Worm (Caenorhabditis elegans) whole organism, L1 larva: Measurements from ENCODE around the gene srd-1.
A peak's percentile ranks its signal among the peaks of the same experiment; 100 is the strongest.

Experiments
- C16A3.4 ChIP-seq: fragments of 150-350 bp; optimal IDR thresholded peaks from 2 replicates; lab custom pipeline; 2014; ENCODE audit warnings: missing biosample characterization, missing genetic modification characterization
- F16B12.6 ChIP-seq: fragments of 150-350 bp; optimal IDR thresholded peaks from 2 replicates; lab custom pipeline; 2014; ENCODE audit warnings: missing biosample characterization, missing genetic modification characterization
- aly-2 ChIP-seq: fragments of 150-350 bp; optimal IDR thresholded peaks from 2 replicates; lab custom pipeline; 2014; ENCODE audit warnings: missing biosample characterization, missing genetic modification characterization
- ama-1 ChIP-seq: fragments of 150-350 bp; optimal IDR thresholded peaks from 2 replicates; lab custom pipeline; 2014
- blmp-1 ChIP-seq: fragments of 150-350 bp; optimal IDR thresholded peaks from 2 replicates; lab custom pipeline; 2014; ENCODE audit warnings: missing biosample characterization, missing genetic modification characterization
- ceh-82 ChIP-seq, 3 experiments: fragments of 150-350 bp in 1 of 3; sonication (generic microtip) in 2 of 3; optimal IDR thresholded peaks; 2 replicates each; lab custom pipeline; 2014 to 2017; ENCODE audit warnings: missing biosample characterization in 3 of 3, missing genetic modification characterization in 3 of 3
- dpl-1 ChIP-seq, 3 experiments: fragments of 150-350 bp in 2 of 3; sonication (generic microtip) in 1 of 3; optimal IDR thresholded peaks; 2 replicates each; lab custom pipeline; 2014 to 2017; ENCODE audit warnings: missing biosample characterization in 3 of 3, missing genetic modification characterization in 3 of 3, missing genetic modification reagents in 3 of 3
- dsc-1 ChIP-seq: sonication (generic microtip); optimal IDR thresholded peaks from 2 replicates; lab custom pipeline; 2016; ENCODE audit warnings: mild to moderate bottlenecking, missing genetic modification characterization, missing compliant biosample characterization
- efl-1 ChIP-seq, 4 experiments: fragments of 150-350 bp; optimal IDR thresholded peaks in 3 of 4; peaks in 1 of 4; 1 replicate in 1 of 4; 2 replicates in 3 of 4; lab custom pipeline; 2014; ENCODE audit warnings: missing biosample characterization in 2 of 4, missing genetic modification characterization in 2 of 4, missing genetic modification reagents in 2 of 4
- egl-13 ChIP-seq: sonication (generic microtip); optimal IDR thresholded peaks from 2 replicates; lab custom pipeline; 2016; ENCODE audit warnings: missing genotype, missing genetic modification reagents, missing genetic modification characterization, missing compliant biosample characterization
- elt-2 ChIP-seq: sonication (generic microtip); optimal IDR thresholded peaks from 2 replicates; lab custom pipeline; 2016; ENCODE audit warnings: missing genetic modification characterization, mild to moderate bottlenecking, inconsistent platforms, missing compliant biosample characterization, missing genetic modification reagents
- elt-3 ChIP-seq, 6 experiments: fragments of 150-350 bp in 1 of 6; sonication (generic microtip); optimal IDR thresholded peaks; 2 replicates each; lab custom pipeline; 2017 to 2018; ENCODE audit warnings: missing biosample characterization in 6 of 6, missing genetic modification characterization in 6 of 6, inconsistent platforms in 1 of 6
- fkh-8 ChIP-seq: sonication (generic microtip); optimal IDR thresholded peaks from 2 replicates; lab custom pipeline; 2016; ENCODE audit warnings: mild to moderate bottlenecking, missing genetic modification characterization, missing compliant biosample characterization
- fos-1 ChIP-seq: fragments of 150-350 bp; optimal IDR thresholded peaks from 2 replicates; lab custom pipeline; 2014; ENCODE audit warnings: missing biosample characterization, missing genetic modification characterization
- jun-1 ChIP-seq: fragments of 150-350 bp; optimal IDR thresholded peaks from 2 replicates; lab custom pipeline; 2014; ENCODE audit warnings: missing biosample characterization, missing genetic modification reagents, missing genetic modification characterization
- lin-13 ChIP-seq: fragments of 150-350 bp; optimal IDR thresholded peaks from 2 replicates; lab custom pipeline; 2014; ENCODE audit warnings: missing biosample characterization, missing genetic modification reagents, missing genetic modification characterization
- lin-14 ChIP-seq: fragments of 200-800 bp; sonication (Bioruptor generic); optimal IDR thresholded peaks from 2 replicates; lab custom pipeline; 2018; ENCODE audit warnings: mild to moderate bottlenecking, missing genetic modification characterization, moderate library complexity, missing compliant biosample characterization
- lin-15B ChIP-seq: fragments of 150-350 bp; sonication (generic microtip); optimal IDR thresholded peaks from 3 replicates; lab custom pipeline; 2014; ENCODE audit warnings: missing biosample characterization, missing genetic modification characterization
- lin-35 ChIP-seq, 2 experiments: fragments of 150-350 bp; optimal IDR thresholded peaks; 2 replicates each; lab custom pipeline; 2014; ENCODE audit warnings: missing biosample characterization in 2 of 2, missing genetic modification characterization in 2 of 2, missing genetic modification reagents in 2 of 2
- lsy-2 ChIP-seq, 2 experiments: fragments of 150-350 bp; optimal IDR thresholded peaks; 2 replicates each; lab custom pipeline; 2014; ENCODE audit warnings: missing biosample characterization in 2 of 2, missing genetic modification characterization in 2 of 2
- mab-9 ChIP-seq: fragments of 200-800 bp; sonication (Bioruptor generic); IDR thresholded peaks from 2 replicates; pipeline ENCODE4 v1.3.6; 2022; ENCODE audit warnings: missing genetic modification reagents, missing genetic modification characterization, missing compliant biosample characterization
- mdl-1 ChIP-seq, 2 experiments: fragments of 150-350 bp; optimal IDR thresholded peaks; 2 replicates each; lab custom pipeline; 2014 to 2017; ENCODE audit warnings: missing biosample characterization in 2 of 2, missing genetic modification characterization in 2 of 2, inconsistent platforms in 1 of 2
- mep-1 ChIP-seq: fragments of 150-350 bp; optimal IDR thresholded peaks from 2 replicates; lab custom pipeline; 2014; ENCODE audit warnings: missing biosample characterization, missing genetic modification characterization
- nhr-12 ChIP-seq: sonication (generic microtip); optimal IDR thresholded peaks from 2 replicates; lab custom pipeline; 2017; ENCODE audit warnings: missing biosample characterization, missing genetic modification characterization
- nhr-19 ChIP-seq: fragments of 200-800 bp; sonication (Bioruptor generic); conservative IDR thresholded peaks from 2 replicates; pipeline ENCODE4 v1.3.6; 2022; ENCODE audit warnings: missing genetic modification characterization, missing compliant biosample characterization
- nhr-20 ChIP-seq: sonication (generic microtip); optimal IDR thresholded peaks from 2 replicates; lab custom pipeline; 2016; ENCODE audit warnings: mild to moderate bottlenecking, missing genetic modification characterization, missing compliant biosample characterization
- nhr-47 ChIP-seq: sonication (generic microtip); optimal IDR thresholded peaks from 2 replicates; lab custom pipeline; 2016; ENCODE audit warnings: mild to moderate bottlenecking, missing genetic modification characterization, moderate library complexity, missing compliant biosample characterization
- nhr-71 ChIP-seq: sonication (generic microtip); optimal IDR thresholded peaks from 2 replicates; lab custom pipeline; 2016; ENCODE audit warnings: mild to moderate bottlenecking, missing genetic modification characterization, moderate library complexity, missing compliant biosample characterization
- nhr-77 ChIP-seq: fragments of 150-350 bp; optimal IDR thresholded peaks from 2 replicates; lab custom pipeline; 2014; ENCODE audit warnings: missing biosample characterization, missing genetic modification characterization
- nhr-85 ChIP-seq: sonication (generic microtip); peaks from one replicate; lab custom pipeline; 2016; ENCODE audit warnings: missing genetic modification characterization, inconsistent platforms, missing compliant biosample characterization
- nhr-90 ChIP-seq: sonication (generic microtip); optimal IDR thresholded peaks from 2 replicates; lab custom pipeline; 2016; ENCODE audit warnings: mild to moderate bottlenecking, missing genetic modification characterization, missing compliant biosample characterization; ENCODE audit not compliant: poor library complexity
- rnt-1 ChIP-seq: sonication (generic microtip); optimal IDR thresholded peaks from 2 replicates; lab custom pipeline; 2016; ENCODE audit warnings: mild to moderate bottlenecking, missing genetic modification characterization, moderate library complexity, missing compliant biosample characterization
- skn-1 ChIP-seq: fragments of 150-350 bp; optimal IDR thresholded peaks from 2 replicates; lab custom pipeline; 2014; ENCODE audit warnings: missing biosample characterization, missing genetic modification characterization
- snu-23 ChIP-seq: sonication (generic microtip); optimal IDR thresholded peaks from 2 replicates; lab custom pipeline; 2016; ENCODE audit warnings: missing genetic modification characterization, missing compliant biosample characterization
- sox-4 ChIP-seq: sonication (generic microtip); optimal IDR thresholded peaks from 2 replicates; lab custom pipeline; 2016; ENCODE audit warnings: missing genetic modification characterization, missing compliant biosample characterization
- sptf-1 ChIP-seq: fragments of 150-350 bp; optimal IDR thresholded peaks from 2 replicates; lab custom pipeline; 2014; ENCODE audit warnings: missing biosample characterization, missing genetic modification characterization
- sup-37 ChIP-seq: fragments of 200-800 bp; sonication (Bioruptor generic); optimal IDR thresholded peaks from 2 replicates; lab custom pipeline; 2018; ENCODE audit warnings: mild to moderate bottlenecking, missing genetic modification characterization, missing compliant biosample characterization
- swsn-7 ChIP-seq: sonication (generic microtip); optimal IDR thresholded peaks from 2 replicates; lab custom pipeline; 2016; ENCODE audit warnings: missing genetic modification characterization, missing compliant biosample characterization
- unc-130 ChIP-seq: fragments of 150-350 bp; optimal IDR thresholded peaks from 2 replicates; lab custom pipeline; 2017; ENCODE audit warnings: missing biosample characterization, missing genetic modification characterization, inconsistent platforms
- unc-86 ChIP-seq: sonication (generic microtip); optimal IDR thresholded peaks from 2 replicates; lab custom pipeline; 2016; ENCODE audit warnings: missing genetic modification characterization, missing compliant biosample characterization
- xbp-1 ChIP-seq: sonication (generic microtip); optimal IDR thresholded peaks from 2 replicates; lab custom pipeline; 2016; ENCODE audit warnings: missing genetic modification characterization, missing compliant biosample characterization
- zip-4 ChIP-seq: fragments of 200-800 bp; sonication (Bioruptor generic); optimal IDR thresholded peaks from 2 replicates; lab custom pipeline; 2018; ENCODE audit warnings: mild to moderate bottlenecking, missing genetic modification characterization, moderate library complexity, missing compliant biosample characterization
- ztf-11 ChIP-seq, 2 experiments: sonication (generic microtip); optimal IDR thresholded peaks; 2 replicates each; lab custom pipeline; 2016 to 2017; ENCODE audit warnings: missing genetic modification characterization in 2 of 2, missing biosample characterization in 1 of 2, missing compliant biosample characterization in 1 of 2
- ztf-4 ChIP-seq: fragments of 150-350 bp; optimal IDR thresholded peaks from 2 replicates; lab custom pipeline; 2014; ENCODE audit warnings: missing biosample characterization, missing genetic modification characterization

The srd-1 gene

ce11 chrII:10174338-10174737 lies 8.2 kb downstream of the srd-1 start, which contains the start of gene F33H1.4:
F33H1.4 (plus strand) TSS chrII:10174648.
- TF ChIP-seq efl-1 (optimal IDR thresholded peaks at IDR 0.05; lab: Kevin White, UChicago) (peak; percentile 68 to 84), efl-1 (GFP tag; optimal IDR thresholded peaks at IDR 0.05 in 1 of 2; lab: Kevin White, UChicago) (peak; percentile 50 to 95), sox-4 (tag; lab: Kevin White, UChicago) (no peak), swsn-7 (tag; lab: Kevin White, UChicago) (peak; percentile 35), unc-86 (tag; lab: Kevin White, UChicago) (peak; percentile 7), nhr-19 (GFP tag; lab: Robert Waterston, UW) (peak; percentile 17), mdl-1 (tag; optimal IDR thresholded peaks at IDR 0.05; lab: Kevin White, UChicago) (peak in 1 of 2 experiments; percentile 19), F16B12.6 (tag; lab: Kevin White, UChicago) (peak; percentile 23), blmp-1 (tag; lab: Kevin White, UChicago) (peak; percentile 91), nhr-20 (tag; lab: Kevin White, UChicago) (peak; percentile 48), nhr-12 (tag; lab: Kevin White, UChicago) (no peak), zip-4 (GFP tag; lab: Kevin White, UChicago) (peak; percentile 30), lin-13 (peak; percentile 98), snu-23 (GFP tag; lab: Kevin White, UChicago) (peak; percentile 65), ztf-11 (tag; optimal IDR thresholded peaks at IDR 0.05; lab: Kevin White, UChicago) (no peak), egl-13 (tag; lab: Kevin White, UChicago) (no peak), ama-1 (lab: Kevin White, UChicago) (no peak), sup-37 (no peak), elt-3 (tag; optimal IDR thresholded peaks at IDR 0.05; lab: Kevin White, UChicago) (peak in 1 of 6 experiments; percentile 22), skn-1 (tag; lab: Kevin White, UChicago) (peak; percentile 3), ceh-82 (tag; optimal IDR thresholded peaks at IDR 0.05; lab: Kevin White, UChicago) (peak in 2 of 3 experiments; percentile 20 to 57), aly-2 (peak; percentile 6), lin-15B (tag; lab: Kevin White, UChicago) (peak; percentile 87), dsc-1 (tag; lab: Kevin White, UChicago) (no peak), jun-1 (tag; lab: Kevin White, UChicago) (peak; percentile 8), nhr-77 (peak; percentile 23), xbp-1 (tag; lab: Kevin White, UChicago) (peak; percentile 16), nhr-47 (tag; lab: Kevin White, UChicago) (peak; percentile 61), nhr-90 (peak; percentile 28), dpl-1 (GFP tag; optimal IDR thresholded peaks at IDR 0.05; lab: Kevin White, UChicago) (peak; percentile 27 to 50 (median 50)), mep-1 (peak; percentile 70), mab-9 (GFP tag; lab: Robert Waterston, UW) (no peak), rnt-1 (tag; lab: Kevin White, UChicago) (peak; percentile 61), elt-2 (tag; lab: Kevin White, UChicago) (no peak), nhr-71 (tag; lab: Kevin White, UChicago) (peak; percentile 61), lsy-2 (tag; optimal IDR thresholded peaks at IDR 0.05; lab: Kevin White, UChicago) (peak; percentile 83 to 97), nhr-85 (tag; lab: Kevin White, UChicago) (peak; percentile 64), lin-35 (GFP tag; optimal IDR thresholded peaks at IDR 0.05; lab: Kevin White, UChicago) (peak; percentile 62 to 74), lin-14 (peak; percentile 89), fkh-8 (tag; lab: Kevin White, UChicago) (peak; percentile 50)
- TF ChIP-seq, all 84 proteins: peak for 30

ce11 chrII:10172436-10172973 lies 10.0 kb downstream of the srd-1 start, which contains the start of gene wbp-11:
wbp-11 (plus strand) TSS chrII:10172923.
- TF ChIP-seq fos-1 (tag; lab: Kevin White, UChicago), result no peak
- TF ChIP-seq lin-14, result peak; percentile 6
- TF ChIP-seq ztf-4, result no peak
- peak in 1 of 2 experiments; percentile 70 for TF ChIP-seq lsy-2 (tag; optimal IDR thresholded peaks at IDR 0.05; lab: Kevin White, UChicago)
- TF ChIP-seq unc-130 (tag; lab: Kevin White, UChicago), result no peak
- peak; percentile 37 for TF ChIP-seq C16A3.4 (tag; lab: Kevin White, UChicago)
- TF ChIP-seq lin-15B (tag; lab: Kevin White, UChicago), result peak; percentile 33
- peak; percentile 33 for TF ChIP-seq blmp-1 (tag; lab: Kevin White, UChicago)
- TF ChIP-seq lin-35 (GFP tag; optimal IDR thresholded peaks at IDR 0.05; lab: Kevin White, UChicago), result peak; percentile 49 to 76
- TF ChIP-seq elt-3 (tag; optimal IDR thresholded peaks at IDR 0.05; lab: Kevin White, UChicago), result peak in 1 of 6 experiments; percentile 14
- peak; percentile 14 for TF ChIP-seq rnt-1 (tag; lab: Kevin White, UChicago)
- TF ChIP-seq efl-1 (optimal IDR thresholded peaks at IDR 0.05; lab: Kevin White, UChicago), result peak; percentile 21 to 48
- TF ChIP-seq efl-1 (GFP tag; optimal IDR thresholded peaks at IDR 0.05 in 1 of 2; lab: Kevin White, UChicago), result peak; percentile 57 to 89
- peak in 2 of 3 experiments; percentile 34 to 64 for TF ChIP-seq dpl-1 (GFP tag; optimal IDR thresholded peaks at IDR 0.05; lab: Kevin White, UChicago)
- peak; percentile 22 for TF ChIP-seq snu-23 (GFP tag; lab: Kevin White, UChicago)
- no peak for TF ChIP-seq sptf-1 (tag; lab: Kevin White, UChicago)
- TF ChIP-seq ceh-82 (tag; optimal IDR thresholded peaks at IDR 0.05; lab: Kevin White, UChicago), result peak in 1 of 3 experiments; percentile 8
- TF ChIP-seq, all 84 proteins: peak for 12
